Worm (Caenorhabditis elegans): Measurements from ENCODE around the gene asb-2.

Gene asb-2

ce11 chrX:4513657-4514143 lies 44.1 kb downstream of the asb-2 start, which contains the start of gene spr-3 (continued):
- peak; percentile 48 for TF ChIP-seq hlh-11 (tag; optimal IDR thresholded peaks at IDR 0.05)

ce11 chrX:4516758-4517157 lies 47.2 kb downstream of the asb-2 start:
- TF ChIP-seq mep-1 (tag; optimal IDR thresholded peaks at IDR 0.05) (peak; percentile 43), skn-1 (tag; optimal IDR thresholded peaks at IDR 0.05) (no peak), T26A8.4 (GFP tag; IDR thresholded peaks at IDR 0.05) (no peak), lsy-2 (tag; optimal IDR thresholded peaks at IDR 0.05) (peak in 1 of 2 experiments; percentile 49), nhr-6 (tag; optimal IDR thresholded peaks at IDR 0.05) (peak; percentile 61), hlh-30 (tag; optimal IDR thresholded peaks at IDR 0.05; ENCODE audit: insufficient read depth) (peak; percentile 23), T20F7.1 (GFP tag; optimal IDR thresholded peaks at IDR 0.05) (peak; percentile 12), mes-2 (tag; optimal IDR thresholded peaks at IDR 0.05; ENCODE audit: poor library complexity, severe bottlenecking) (peak; percentile 46)

DNA sequence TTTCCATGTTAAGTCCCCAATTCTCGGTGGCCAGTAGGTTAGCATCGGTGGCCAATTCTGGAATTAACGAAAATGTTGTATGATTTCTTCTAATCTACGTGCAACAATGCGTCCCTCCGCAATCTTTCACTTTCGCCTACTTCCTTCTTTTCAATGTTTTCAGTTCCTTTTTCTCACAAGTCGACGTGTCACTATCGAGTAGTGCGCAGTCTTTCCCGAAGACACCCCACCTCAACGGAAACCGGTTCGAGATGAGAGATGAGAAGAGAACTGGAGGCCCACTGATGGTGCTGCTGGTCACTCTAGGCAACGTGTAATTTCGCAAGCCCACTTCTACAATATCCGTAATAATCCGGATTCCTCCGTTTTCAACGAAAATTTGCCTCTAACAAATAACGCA lies 50.4 kb downstream of the asb-2 start:
- TF ChIP-seq daf-16 (GFP tag; optimal IDR thresholded peaks at IDR 0.05) (no peak), daf-16 (tag; optimal IDR thresholded peaks at IDR 0.05) (no peak), attf-4 (tag; optimal IDR thresholded peaks at IDR 0.05) (no peak), Y105C5A.15 (GFP tag; IDR thresholded peaks at IDR 0.05) (no peak), unc-62 (GFP tag; optimal IDR thresholded peaks at IDR 0.05 in 1 of 2) (peak in 1 of 2 experiments; percentile 16), unc-62 (tag; optimal IDR thresholded peaks at IDR 0.05) (no peak), egl-27 (tag; optimal IDR thresholded peaks at IDR 0.05) (no peak), hmg-1.1 (GFP tag; IDR thresholded peaks at IDR 0.05) (no peak), aha-1 (tag) (peak; percentile 83), nhr-10 (tag; optimal IDR thresholded peaks at IDR 0.05) (peak; percentile 10), zip-11 (GFP tag; IDR thresholded peaks at IDR 0.05) (no peak), mdl-1 (tag; optimal IDR thresholded peaks at IDR 0.05) (peak in 1 of 2 experiments; percentile 52), mdt-29 (GFP tag; IDR thresholded peaks at IDR 0.05) (no peak), pha-4 (GFP tag; IDR thresholded peaks at IDR 0.05) (no peak), pha-4 (tag; optimal IDR thresholded peaks at IDR 0.05) (no peak), T26A8.4 (GFP tag; IDR thresholded peaks at IDR 0.05) (no peak), snpc-4 (tag; optimal IDR thresholded peaks at IDR 0.05) (no peak), zip-2 (tag; optimal IDR thresholded peaks at IDR 0.05) (no peak), mep-1 (tag; optimal IDR thresholded peaks at IDR 0.05) (no peak), spr-3 (GFP tag; optimal IDR thresholded peaks at IDR 0.05) (peak; percentile 29), hlh-11 (tag; optimal IDR thresholded peaks at IDR 0.05) (peak; percentile 49), F10B5.3 (tag; optimal IDR thresholded peaks at IDR 0.05) (no peak), sdz-12 (GFP tag; optimal IDR thresholded peaks at IDR 0.05) (no peak), tra-1 (GFP tag; IDR thresholded peaks at IDR 0.05) (no peak), snpc-1.2 (GFP tag; IDR thresholded peaks at IDR 0.05) (no peak), lin-15B (tag; optimal IDR thresholded peaks at IDR 0.05) (no peak), rbr-2 (tag; optimal IDR thresholded peaks at IDR 0.05) (no peak), ceh-28 (tag; optimal IDR thresholded peaks at IDR 0.05) (no peak), daf-19 (GFP tag; conservative IDR thresholded peaks at IDR 0.05) (no peak), gei-8 (GFP tag; optimal IDR thresholded peaks at IDR 0.05) (no peak), nhr-111 (GFP tag; optimal IDR thresholded peaks at IDR 0.05) (no peak), nhr-237 (tag; optimal IDR thresholded peaks at IDR 0.05) (no peak), Y5F2A.4 (GFP tag; optimal IDR thresholded peaks at IDR 0.05) (no peak), lsy-2 (tag; optimal IDR thresholded peaks at IDR 0.05) (no peak), mxl-3 (GFP tag; optimal IDR thresholded peaks at IDR 0.05) (peak; percentile 82), nhr-28 (tag; optimal IDR thresholded peaks at IDR 0.05) (peak; percentile 59), jun-1 (tag; optimal IDR thresholded peaks at IDR 0.05) (no peak), D1046.2 (GFP tag; IDR thresholded peaks at IDR 0.05) (no peak)
